Fruit fly (Drosophila melanogaster): Measurements from ENCODE around the gene CG7271.

DNA sequence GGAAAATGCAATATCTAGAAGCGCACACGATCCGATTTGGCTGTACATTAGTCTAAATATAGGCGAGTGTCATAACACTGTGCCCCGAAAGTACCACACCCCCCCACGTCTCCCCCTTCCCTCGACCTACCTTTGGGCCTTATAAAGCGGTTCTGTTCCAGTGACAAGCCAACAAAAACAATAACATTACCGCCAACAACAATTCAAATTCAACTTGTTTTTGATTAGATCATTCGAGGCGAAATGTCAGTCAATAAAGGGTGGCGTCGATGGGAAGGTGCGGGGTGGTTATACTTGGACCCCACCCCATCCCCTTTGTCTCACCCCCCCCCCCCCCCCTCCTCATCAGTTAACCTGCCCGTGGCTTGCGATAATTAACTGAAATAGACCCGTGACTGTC is 44.5 kb downstream of the CG7271 start:
- TF ChIP-seq Eip75B (GFP tag; optimal IDR thresholded peaks at IDR 0.05) (no peak), CG4318 (GFP tag; optimal IDR thresholded peaks at IDR 0.05) (no peak), CG10669 (GFP tag; optimal IDR thresholded peaks at IDR 0.05) (no peak), CG16779 (tag; optimal IDR thresholded peaks at IDR 0.05) (no peak), svp (GFP tag) (no peak), lz (GFP tag; optimal IDR thresholded peaks at IDR 0.05) (no peak), spab (GFP tag; optimal IDR thresholded peaks at IDR 0.05) (no peak)
